Worm (Caenorhabditis elegans): ENCODE measurements around the gene avr-15.

avr-15 gene

ce11 chrV:13511618-13512017 lies at the start of gene avr-15:
Gene avr-15, minus strand, starts transcription at chrV:13511718.
- TF ChIP-seq M03D4.4 (tag; optimal IDR thresholded peaks at IDR 0.05) (no peak), drap-1 (GFP tag; optimal IDR thresholded peaks at IDR 0.05) (no peak), zip-8 (tag; optimal IDR thresholded peaks at IDR 0.05) (peak; percentile 64), elt-1 (tag; optimal IDR thresholded peaks at IDR 0.05; ENCODE audit: borderline replicate concordance, insufficient read depth) (no peak)

ce11 chrV:13559978-13560377 lies 48.5 kb upstream of the avr-15 start, which contains the start of gene C56A3.8:
Gene C56A3.8, plus strand, starts transcription at chrV:13560278.
- no peak for TF ChIP-seq nhr-76 (tag; optimal IDR thresholded peaks at IDR 0.05)
- no peak for TF ChIP-seq elt-1 (tag; optimal IDR thresholded peaks at IDR 0.05; ENCODE audit: borderline replicate concordance, insufficient read depth)
- TF ChIP-seq nhr-12 (tag; optimal IDR thresholded peaks at IDR 0.05): no peak

ce11 chrV:13556746-13557145 lies 45.2 kb upstream of the avr-15 start, which contains the start of gene cav-2:
Gene cav-2, plus strand, starts transcription at chrV:13557104.
- TF ChIP-seq nhr-237 (tag; optimal IDR thresholded peaks at IDR 0.05) (peak; percentile 53), tbx-8 (GFP tag; optimal IDR thresholded peaks at IDR 0.05) (no peak), mab-5 (tag; optimal IDR thresholded peaks at IDR 0.05) (no peak), nhr-2 (tag; optimal IDR thresholded peaks at IDR 0.05) (no peak), ces-1 (GFP tag; optimal IDR thresholded peaks at IDR 0.05) (peak; percentile 75), lsy-2 (tag; optimal IDR thresholded peaks at IDR 0.05) (peak; percentile 46), snpc-4 (tag; optimal IDR thresholded peaks at IDR 0.05) (no peak), drap-1 (GFP tag; optimal IDR thresholded peaks at IDR 0.05) (no peak), flh-1 (GFP tag; optimal IDR thresholded peaks at IDR 0.05) (no peak), hlh-1 (tag; optimal IDR thresholded peaks at IDR 0.05) (peak; percentile 28), bed-3 (GFP tag; optimal IDR thresholded peaks at IDR 0.05) (no peak), ceh-39 (tag; optimal IDR thresholded peaks at IDR 0.05) (peak; percentile 19), elt-3 (tag; optimal IDR thresholded peaks at IDR 0.05) (no peak), nhr-76 (tag; optimal IDR thresholded peaks at IDR 0.05) (no peak), ceh-43 (GFP tag; optimal IDR thresholded peaks at IDR 0.05) (no peak), unc-120 (tag; optimal IDR thresholded peaks at IDR 0.05; ENCODE audit: poor library complexity, severe bottlenecking) (no peak), sptf-1 (tag; optimal IDR thresholded peaks at IDR 0.05) (peak; percentile 65), sem-2 (GFP tag; optimal IDR thresholded peaks at IDR 0.05) (no peak), mep-1 (tag; optimal IDR thresholded peaks at IDR 0.05) (peak; percentile 35), M03D4.4 (tag; optimal IDR thresholded peaks at IDR 0.05) (no peak), nhr-12 (tag; optimal IDR thresholded peaks at IDR 0.05) (no peak), unc-39 (tag; optimal IDR thresholded peaks at IDR 0.05) (no peak), pha-4 (tag; optimal IDR thresholded peaks at IDR 0.05) (peak; percentile 46), lin-32 (GFP tag; optimal IDR thresholded peaks at IDR 0.05) (no peak), lin-13 (tag; optimal IDR thresholded peaks at IDR 0.05) (no peak), mls-2 (tag; optimal IDR thresholded peaks at IDR 0.05) (peak; percentile 11), elt-1 (tag; optimal IDR thresholded peaks at IDR 0.05; ENCODE audit: borderline replicate concordance, insufficient read depth) (no peak), blmp-1 (tag; optimal IDR thresholded peaks at IDR 0.05) (no peak), unc-62 (GFP tag; optimal IDR thresholded peaks at IDR 0.05) (no peak), zip-8 (tag; optimal IDR thresholded peaks at IDR 0.05) (no peak), ztf-11 (tag; optimal IDR thresholded peaks at IDR 0.05) (no peak), ceh-83 (GFP tag; optimal IDR thresholded peaks at IDR 0.05) (no peak), cnd-1 (tag; optimal IDR thresholded peaks at IDR 0.05) (no peak), nhr-28 (tag; optimal IDR thresholded peaks at IDR 0.05) (no peak), ham-2 (GFP tag; optimal IDR thresholded peaks at IDR 0.05) (no peak)

- TF ChIP-seq hlh-1 (tag; optimal IDR thresholded peaks at IDR 0.05) (peak; percentile 16), mep-1 (tag; optimal IDR thresholded peaks at IDR 0.05) (no peak)
Measured at ce11 chrV:13556297-13556696, 44.8 kb upstream of the avr-15 start, which contains the start of gene C56A3.6. Gene C56A3.6, minus strand, starts transcription at chrV:13556397.

Measured in whole organism, mixed stage, embryonic.